Fruit fly (Drosophila melanogaster) whole organism, embryonic: ENCODE data around the gene Argk1.

ENCODE experiments used
- Atf3 ChIP-seq: fragments of 200-800 bp; sonication (Bioruptor generic); optimal IDR thresholded peaks from 3 replicates; lab custom pipeline; 2016; ENCODE audit warnings: missing biosample characterization, missing genetic modification characterization
- Bdp1 ChIP-seq: fragments of 200-800 bp; sonication (Bioruptor generic); optimal IDR thresholded peaks from 3 replicates; lab custom pipeline; 2016; ENCODE audit warnings: missing biosample characterization, missing genetic modification characterization
- CG12071 ChIP-seq: fragments of 200-800 bp; sonication (Bioruptor generic); optimal IDR thresholded peaks from 3 replicates; lab custom pipeline; 2018; ENCODE audit warnings: missing biosample characterization, mild to moderate bottlenecking, missing genetic modification characterization
- CG12299 ChIP-seq: fragments of 200-800 bp; sonication (Bioruptor generic); optimal IDR thresholded peaks from 2 replicates; lab custom pipeline; 2018; ENCODE audit warnings: missing biosample characterization, mild to moderate bottlenecking, missing genetic modification characterization
- CG13123 ChIP-seq: fragments of 200-800 bp; sonication (Bioruptor generic); optimal IDR thresholded peaks from 2 replicates; lab custom pipeline; 2016; ENCODE audit warnings: missing biosample characterization, missing genetic modification characterization
- CG15514 ChIP-seq: fragments of 200-800 bp; sonication (Bioruptor generic); optimal IDR thresholded peaks from 3 replicates; lab custom pipeline; 2017; ENCODE audit warnings: missing biosample characterization, missing genetic modification characterization, mild to moderate bottlenecking, moderate library complexity, missing genetic modification reagents
- CG1602 ChIP-seq: fragments of 200-800 bp; sonication (Bioruptor generic); optimal IDR thresholded peaks from 3 replicates; lab custom pipeline; 2016; ENCODE audit warnings: missing biosample characterization, missing genetic modification characterization
- CG1792 ChIP-seq: fragments of 200-800 bp; sonication (Bioruptor generic); optimal IDR thresholded peaks from 2 replicates; lab custom pipeline; 2016; ENCODE audit warnings: missing biosample characterization, missing genetic modification characterization
- CG18476 ChIP-seq: fragments of 200-800 bp; sonication (Bioruptor generic); optimal IDR thresholded peaks from 2 replicates; lab custom pipeline; 2016; ENCODE audit warnings: missing biosample characterization, mild to moderate bottlenecking, missing genetic modification characterization
- CG2116 ChIP-seq: fragments of 200-800 bp; sonication (Bioruptor generic); optimal IDR thresholded peaks from 3 replicates; lab custom pipeline; 2018; ENCODE audit warnings: missing biosample characterization, mild to moderate bottlenecking, missing genetic modification characterization
- CG2129 ChIP-seq: fragments of 200-800 bp; sonication (Bioruptor generic); IDR thresholded peaks from 2 replicates; pipeline ENCODE4 v1.3.6; 2022; ENCODE audit warnings: missing biosample characterization, missing genetic modification characterization; ENCODE audit not compliant: partially characterized antibody
- CG2712 ChIP-seq: fragments of 200-800 bp; optimal IDR thresholded peaks from 3 replicates; lab custom pipeline; 2019; ENCODE audit warnings: missing biosample characterization, mild to moderate bottlenecking, missing genetic modification characterization, moderate library complexity
- CG31441 ChIP-seq: fragments of 200-800 bp; sonication (Bioruptor generic); IDR thresholded peaks from 2 replicates; pipeline ENCODE4 v1.3.6; 2022; ENCODE audit warnings: missing biosample characterization, missing genetic modification characterization
- CG5245 ChIP-seq: fragments of 200-800 bp; sonication (Bioruptor generic); optimal IDR thresholded peaks from 3 replicates; lab custom pipeline; 2016; ENCODE audit warnings: missing biosample characterization, missing genetic modification characterization
- CG6765 ChIP-seq: fragments of 200-800 bp; sonication (Bioruptor generic); optimal IDR thresholded peaks from 3 replicates; lab custom pipeline; 2017; ENCODE audit warnings: missing biosample characterization, mild to moderate bottlenecking, missing genetic modification characterization
- CG6791 ChIP-seq: fragments of 200-800 bp; sonication (Bioruptor generic); IDR thresholded peaks from 3 replicates; pipeline ENCODE4 v1.3.6; 2022; ENCODE audit warnings: missing biosample characterization, missing genetic modification characterization; ENCODE audit not compliant: partially characterized antibody
- CG7786 ChIP-seq: fragments of 200-800 bp; sonication (Bioruptor generic); optimal IDR thresholded peaks from 2 replicates; lab custom pipeline; 2016; ENCODE audit warnings: missing biosample characterization, missing genetic modification characterization
- CG8388 ChIP-seq: fragments of 200-800 bp; sonication (Bioruptor generic); optimal IDR thresholded peaks from 2 replicates; lab custom pipeline; 2019; ENCODE audit warnings: missing biosample characterization, mild to moderate bottlenecking, missing genetic modification characterization, moderate library complexity
- CHES-1-like ChIP-seq: fragments of 200-800 bp; sonication (Bioruptor generic); optimal IDR thresholded peaks from 2 replicates; lab custom pipeline; 2016; ENCODE audit warnings: missing biosample characterization, missing genetic modification characterization
- Camta ChIP-seq: fragments of 200-800 bp; sonication (Bioruptor generic); optimal IDR thresholded peaks from 2 replicates; lab custom pipeline; 2016; ENCODE audit warnings: missing biosample characterization, missing genetic modification characterization
- CkIIα-i1 ChIP-seq: fragments of 200-800 bp; sonication (Bioruptor generic); IDR thresholded peaks from 2 replicates; pipeline ENCODE4 v1.3.6; 2022; ENCODE audit warnings: missing biosample characterization, missing genetic modification characterization
- Dad ChIP-seq: fragments of 200-800 bp; sonication (Bioruptor generic); optimal IDR thresholded peaks from 3 replicates; lab custom pipeline; 2016; ENCODE audit warnings: missing biosample characterization, missing genetic modification characterization
- Fer3 ChIP-seq: fragments of 200-800 bp; sonication (Bioruptor generic); optimal IDR thresholded peaks from 2 replicates; lab custom pipeline; 2018; ENCODE audit warnings: missing biosample characterization, mild to moderate bottlenecking, missing genetic modification characterization, moderate library complexity
- Hr3 ChIP-seq: fragments of 200-800 bp; sonication (Bioruptor generic); optimal IDR thresholded peaks from 3 replicates; lab custom pipeline; 2016; ENCODE audit warnings: missing biosample characterization, missing genetic modification characterization
- Hr51 ChIP-seq, 2 experiments: fragments of 200-800 bp; sonication (Bioruptor generic); optimal IDR thresholded peaks; 2 replicates in 1 of 2; 3 replicates in 1 of 2; lab custom pipeline; 2016 to 2018; ENCODE audit warnings: missing biosample characterization in 2 of 2, missing genetic modification characterization in 2 of 2, mild to moderate bottlenecking in 1 of 2, moderate library complexity in 1 of 2
- Hsf ChIP-seq: fragments of 200-800 bp; sonication (Bioruptor generic); optimal IDR thresholded peaks from 3 replicates; lab custom pipeline; 2016; ENCODE audit warnings: missing biosample characterization, missing genetic modification characterization
- Kr ChIP-seq: fragments of 200-800 bp; sonication (Bioruptor generic); optimal IDR thresholded peaks from 2 replicates; lab custom pipeline; 2017; ENCODE audit warnings: missing biosample characterization, mild to moderate bottlenecking, missing genetic modification characterization
- Mad ChIP-seq: fragments of 200-800 bp; sonication (Bioruptor generic); optimal IDR thresholded peaks from 2 replicates; lab custom pipeline; 2016; ENCODE audit warnings: missing biosample characterization, missing genetic modification characterization
- Med ChIP-seq: fragments of 200-800 bp; sonication (Bioruptor generic); peaks from one replicate; lab custom pipeline; 2016; ENCODE audit warnings: missing biosample characterization, missing genetic modification characterization, mild to moderate bottlenecking, inconsistent platforms, moderate library complexity
- Ptx1 ChIP-seq: fragments of 200-800 bp; sonication (Bioruptor generic); IDR thresholded peaks from 2 replicates; pipeline ENCODE4 v1.3.6; 2022; ENCODE audit warnings: missing biosample characterization, missing genetic modification characterization
- Spps ChIP-seq: fragments of 200-800 bp; sonication (Bioruptor generic); optimal IDR thresholded peaks from 2 replicates; lab custom pipeline; 2018; ENCODE audit warnings: missing biosample characterization, mild to moderate bottlenecking, missing genetic modification characterization
- TFAM ChIP-seq: fragments of 200-800 bp; sonication (Bioruptor generic); optimal IDR thresholded peaks from 2 replicates; lab custom pipeline; 2017; ENCODE audit warnings: missing biosample characterization, missing genetic modification characterization, inconsistent platforms
- Usf ChIP-seq: fragments of 200-800 bp; sonication (Bioruptor generic); optimal IDR thresholded peaks from 2 replicates; lab custom pipeline; 2017; ENCODE audit warnings: missing genotype, missing biosample characterization, missing genetic modification characterization
- abd-A ChIP-seq: fragments of 200-800 bp; sonication (Bioruptor generic); optimal IDR thresholded peaks from 3 replicates; lab custom pipeline; 2019; ENCODE audit warnings: missing biosample characterization, mild to moderate bottlenecking, missing genetic modification characterization, moderate library complexity
- ap ChIP-seq: fragments of 200-800 bp; sonication (Bioruptor generic); IDR thresholded peaks from 2 replicates; pipeline ENCODE4 v1.3.6; 2022; ENCODE audit warnings: missing biosample characterization, missing genetic modification characterization
- bab2 ChIP-seq: fragments of 200-800 bp; sonication (Bioruptor generic); optimal IDR thresholded peaks from 2 replicates; lab custom pipeline; 2016; ENCODE audit warnings: missing biosample characterization, missing genetic modification characterization
- bbx ChIP-seq: fragments of 200-800 bp; sonication (Bioruptor generic); IDR thresholded peaks from 2 replicates; pipeline ENCODE4 v1.3.6; 2022; ENCODE audit warnings: missing biosample characterization, missing genetic modification characterization; ENCODE audit not compliant: partially characterized antibody
- br ChIP-seq: fragments of >200 bp; optimal IDR thresholded peaks from 2 replicates; lab custom pipeline; 2017
- cas ChIP-seq: fragments of 200-800 bp; sonication (Bioruptor generic); IDR thresholded peaks from 2 replicates; pipeline ENCODE4 v1.3.6; 2022; ENCODE audit warnings: missing biosample characterization, missing genetic modification characterization
- chm ChIP-seq: fragments of 200-800 bp; sonication (Bioruptor generic); IDR thresholded peaks from 2 replicates; pipeline ENCODE4 v1.3.6; 2022; ENCODE audit warnings: missing biosample characterization, missing genetic modification characterization
- crc ChIP-seq: fragments of 200-800 bp; sonication (Bioruptor generic); optimal IDR thresholded peaks from 2 replicates; lab custom pipeline; 2016; ENCODE audit warnings: missing biosample characterization, missing genetic modification characterization
- dm ChIP-seq: fragments of 200-800 bp; sonication (Bioruptor generic); optimal IDR thresholded peaks from 3 replicates; lab custom pipeline; 2016; ENCODE audit warnings: missing biosample characterization, missing genetic modification characterization
- gem ChIP-seq: fragments of 200-800 bp; sonication (Bioruptor generic); optimal IDR thresholded peaks from 2 replicates; lab custom pipeline; 2019; ENCODE audit warnings: missing biosample characterization, mild to moderate bottlenecking, missing genetic modification characterization, moderate library complexity
- lmd ChIP-seq: fragments of 200-800 bp; sonication (Bioruptor generic); IDR thresholded peaks from 2 replicates; pipeline ENCODE4 v1.3.6; 2022; ENCODE audit warnings: missing biosample characterization, missing genetic modification characterization
- nmo ChIP-seq: fragments of 200-800 bp; sonication (Bioruptor generic); optimal IDR thresholded peaks from 2 replicates; lab custom pipeline; 2018; ENCODE audit warnings: missing biosample characterization, mild to moderate bottlenecking, missing genetic modification characterization, moderate library complexity
- org-1 ChIP-seq: fragments of 200-800 bp; sonication (Bioruptor generic); optimal IDR thresholded peaks from 2 replicates; lab custom pipeline; 2017; ENCODE audit warnings: missing biosample characterization, missing genetic modification characterization
- pfk ChIP-seq: fragments of 200-800 bp; sonication (Bioruptor generic); optimal IDR thresholded peaks from 2 replicates; lab custom pipeline; 2018; ENCODE audit warnings: missing biosample characterization, mild to moderate bottlenecking, missing genetic modification characterization, moderate library complexity
- psq ChIP-seq: fragments of 200-800 bp; sonication (Bioruptor generic); optimal IDR thresholded peaks from 2 replicates; lab custom pipeline; 2017; ENCODE audit warnings: missing biosample characterization, missing genetic modification characterization
- seq ChIP-seq: fragments of 200-800 bp; sonication (Bioruptor generic); IDR thresholded peaks from 2 replicates; pipeline ENCODE4 v1.3.6; 2022; ENCODE audit warnings: missing biosample characterization, missing genetic modification characterization
- sisA ChIP-seq: fragments of 200-800 bp; sonication (Bioruptor generic); IDR thresholded peaks from 2 replicates; pipeline ENCODE4 v1.3.6; 2022; ENCODE audit warnings: missing biosample characterization, missing genetic modification characterization
- twi ChIP-seq: fragments of 200-800 bp; optimal IDR thresholded peaks from 2 replicates; lab custom pipeline; 2019; ENCODE audit warnings: missing biosample characterization, mild to moderate bottlenecking, missing genetic modification characterization, moderate library complexity
- vfl ChIP-seq: fragments of 200-800 bp; sonication (Bioruptor generic); optimal IDR thresholded peaks from 2 replicates; lab custom pipeline; 2016; ENCODE audit warnings: missing biosample characterization, missing genetic modification characterization
- zen ChIP-seq: fragments of 200-800 bp; sonication (Bioruptor generic); optimal IDR thresholded peaks from 3 replicates; lab custom pipeline; 2018; ENCODE audit warnings: missing biosample characterization, mild to moderate bottlenecking, missing genetic modification characterization, moderate library complexity

Argk1 gene

DNA sequence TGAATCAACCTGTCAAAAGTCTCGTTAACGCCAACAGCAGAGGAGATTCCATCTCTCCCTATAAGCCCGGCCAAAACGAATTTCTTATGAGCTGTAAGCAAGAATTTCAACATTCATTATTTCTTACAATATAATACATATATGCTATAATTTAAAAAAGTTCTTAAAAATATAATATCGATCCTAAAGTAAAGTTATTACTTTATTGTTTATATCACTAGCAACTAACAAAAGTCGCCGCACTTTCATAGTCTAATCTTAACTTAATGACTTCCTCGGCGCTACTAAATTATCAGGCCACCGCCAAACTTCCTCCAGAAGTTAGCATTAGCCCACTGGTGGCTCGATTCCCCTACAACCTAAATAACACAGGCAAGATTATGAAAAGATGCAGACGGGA, 32.3 kb downstream of the Argk1 start (continued):
- TF ChIP-seq Atf3 (GFP tag; lab: Kevin White, UChicago) (no peak), CG6765 (GFP tag; lab: Kevin White, UChicago) (no peak), Ptx1 (GFP tag; lab: Robert Waterston, UW) (no peak), CG2129 (GFP tag; lab: Robert Waterston, UW) (no peak), abd-A (tag; lab: Kevin White, UChicago) (no peak), vfl (no peak), CG1602 (GFP tag; lab: Kevin White, UChicago) (no peak), Spps (tag; lab: Kevin White, UChicago) (no peak), CG13123 (no peak), CG5245 (no peak), CG12071 (GFP tag; lab: Kevin White, UChicago) (no peak), bab2 (no peak), sisA (GFP tag; lab: Robert Waterston, UW) (no peak), Fer3 (tag; lab: Kevin White, UChicago) (no peak), bbx (no peak), Hsf (GFP tag; lab: Kevin White, UChicago) (no peak), Camta (GFP tag; lab: Kevin White, UChicago) (no peak), CG18476 (no peak), twi (no peak), psq (GFP tag; lab: Kevin White, UChicago) (no peak), cas (GFP tag; lab: Robert Waterston, UW) (no peak), CG2712 (tag; lab: Kevin White, UChicago) (peak; percentile 50), Hr51 (GFP tag; optimal IDR thresholded peaks at IDR 0.05; lab: Kevin White, UChicago) (peak in 1 of 2 experiments; percentile 45), CG6791 (no peak), Usf (GFP tag; lab: Kevin White, UChicago) (no peak), nmo (GFP tag; lab: Kevin White, UChicago) (peak; percentile 60), TFAM (GFP tag; lab: Kevin White, UChicago) (no peak), CHES-1-like (GFP tag; lab: Kevin White, UChicago) (no peak), Mad (GFP tag; lab: Kevin White, UChicago) (no peak), Kr (GFP tag; lab: Kevin White, UChicago) (no peak), pfk (no peak), org-1 (GFP tag; lab: Kevin White, UChicago) (no peak), CG31441 (GFP tag; lab: Robert Waterston, UW) (no peak), CG15514 (no peak), gem (tag; lab: Kevin White, UChicago) (peak; percentile 60), seq (GFP tag; lab: Robert Waterston, UW) (no peak), zen (no peak), Hr3 (no peak), dm (GFP tag; lab: Kevin White, UChicago) (no peak), Dad (no peak), Bdp1 (no peak), CG2116 (GFP tag; lab: Kevin White, UChicago) (no peak), chm (GFP tag; lab: Robert Waterston, UW) (no peak), CG7786 (GFP tag; lab: Kevin White, UChicago) (no peak), ap (no peak), lmd (GFP tag; lab: Robert Waterston, UW) (peak; percentile 18; the same call in 1 of the 2 replicates), CkIIα-i1 (GFP tag; lab: Robert Waterston, UW) (no peak), Med (GFP tag; lab: Kevin White, UChicago) (peak; percentile 34), CG8388 (peak; percentile 10), br (lab: Kevin White, UChicago) (no peak), CG1792 (no peak), crc (no peak), CG12299 (tag; lab: Kevin White, UChicago) (no peak)
